Worm (Caenorhabditis elegans) whole organism, young adult: ENCODE results near the gene F23F1.4.

Source experiments
- B0035.1 ChIP-seq: sonication (generic microtip); optimal IDR thresholded peaks from 2 replicates; lab custom pipeline; 2016; ENCODE audit warnings: missing genetic modification characterization, mild to moderate bottlenecking, missing compliant biosample characterization, missing genotype, missing genetic modification reagents
- C17E4.6 ChIP-seq: fragments of 200-800 bp; sonication (Bioruptor generic); IDR thresholded peaks from 2 replicates; pipeline ENCODE4 v1.3.6; 2022; ENCODE audit warnings: missing genetic modification reagents, missing genetic modification characterization, missing compliant biosample characterization
- F10E7.11 ChIP-seq: sonication (generic microtip); optimal IDR thresholded peaks from 2 replicates; lab custom pipeline; 2017; ENCODE audit warnings: mild to moderate bottlenecking, missing genetic modification characterization, moderate library complexity, missing compliant biosample characterization
- K12H6.12 ChIP-seq: fragments of 200-800 bp; sonication (Bioruptor generic); optimal IDR thresholded peaks from 2 replicates; lab custom pipeline; 2018; ENCODE audit warnings: mild to moderate bottlenecking, missing genetic modification characterization, missing compliant biosample characterization
- T07F8.4 ChIP-seq: sonication (generic microtip); optimal IDR thresholded peaks from 2 replicates; lab custom pipeline; 2016; ENCODE audit warnings: mild to moderate bottlenecking, missing genetic modification characterization, moderate library complexity, missing compliant biosample characterization
- Y95B8A.8 ChIP-seq: fragments of 200-800 bp; sonication (Bioruptor generic); IDR thresholded peaks from 2 replicates; pipeline ENCODE4 v1.3.6; 2022; ENCODE audit warnings: missing genetic modification reagents, missing genetic modification characterization, missing compliant biosample characterization
- attf-3 ChIP-seq: fragments of 200-800 bp; sonication (Bioruptor generic); conservative IDR thresholded peaks from 2 replicates; pipeline ENCODE4 v1.3.6; 2022; ENCODE audit warnings: missing genetic modification reagents, missing genetic modification characterization, missing compliant biosample characterization
- cebp-1 ChIP-seq, 2 experiments: fragments of 200-800 bp in 1 of 2; sonication (Bioruptor generic) in 1 of 2; sonication (generic microtip) in 1 of 2; IDR thresholded peaks in 1 of 2; optimal IDR thresholded peaks in 1 of 2; 2 replicates each; pipeline versions ENCODE4 v1.3.6 to Lab custom; 2017 to 2022; ENCODE audit warnings: missing compliant biosample characterization in 2 of 2, missing genetic modification characterization in 2 of 2, mild to moderate bottlenecking in 1 of 2, missing genetic modification reagents in 1 of 2, moderate library complexity in 1 of 2
- ceh-27 ChIP-seq: fragments of 200-800 bp; sonication (Bioruptor generic); optimal IDR thresholded peaks from 2 replicates; lab custom pipeline; 2018; ENCODE audit warnings: mild to moderate bottlenecking, missing genetic modification characterization, moderate library complexity, missing compliant biosample characterization
- ceh-58 ChIP-seq: fragments of 200-800 bp; sonication (Bioruptor generic); IDR thresholded peaks from 2 replicates; pipeline ENCODE4 v1.3.6; 2022; ENCODE audit warnings: missing genetic modification characterization, missing compliant biosample characterization
- die-1 ChIP-seq: sonication (generic microtip); optimal IDR thresholded peaks from 2 replicates; lab custom pipeline; 2016; ENCODE audit warnings: missing genotype, mild to moderate bottlenecking, missing genetic modification characterization, missing compliant biosample characterization
- dpff-1 ChIP-seq: sonication (generic microtip); optimal IDR thresholded peaks from 2 replicates; lab custom pipeline; 2017; ENCODE audit warnings: mild to moderate bottlenecking, missing genetic modification characterization, missing compliant biosample characterization
- egrh-3 ChIP-seq: fragments of 200-800 bp; sonication (Bioruptor generic); IDR thresholded peaks from 2 replicates; pipeline ENCODE4 v1.3.6; 2022; ENCODE audit warnings: missing genetic modification reagents, missing genetic modification characterization, missing compliant biosample characterization
- him-1 ChIP-seq: sonication (generic microtip); optimal IDR thresholded peaks from 2 replicates; lab custom pipeline; 2016; ENCODE audit warnings: missing genotype, missing genetic modification reagents, missing genetic modification characterization, missing compliant biosample characterization
- hlh-12 ChIP-seq: sonication (generic microtip); optimal IDR thresholded peaks from 2 replicates; lab custom pipeline; 2016; ENCODE audit warnings: missing genetic modification characterization, missing compliant biosample characterization
- hlh-26 ChIP-seq: fragments of 200-800 bp; sonication (Bioruptor generic); conservative IDR thresholded peaks from 2 replicates; pipeline ENCODE4 v1.3.6; 2022; ENCODE audit warnings: missing genetic modification reagents, missing genetic modification characterization, missing compliant biosample characterization
- hsf-1 ChIP-seq: fragments of 200-800 bp; sonication (Bioruptor generic); IDR thresholded peaks from 2 replicates; pipeline ENCODE4 v1.3.6; 2022; ENCODE audit warnings: missing genetic modification reagents, missing genetic modification characterization, missing compliant biosample characterization
- lin-26 ChIP-seq: fragments of 200-800 bp; sonication (Bioruptor generic); IDR thresholded peaks from 2 replicates; pipeline ENCODE4 v1.3.6; 2022; ENCODE audit warnings: missing genetic modification reagents, missing genetic modification characterization, missing compliant biosample characterization
- lin-54 ChIP-seq: fragments of 200-800 bp; sonication (Bioruptor generic); optimal IDR thresholded peaks from 2 replicates; lab custom pipeline; 2018; ENCODE audit warnings: mild to moderate bottlenecking, missing genetic modification characterization, missing compliant biosample characterization
- lir-1 ChIP-seq: fragments of 200-800 bp; sonication (Bioruptor generic); conservative IDR thresholded peaks from 2 replicates; pipeline ENCODE4 v1.3.6; 2022; ENCODE audit warnings: missing genetic modification reagents, missing genetic modification characterization, missing compliant biosample characterization
- lsl-1 ChIP-seq: fragments of 200-800 bp; sonication (Bioruptor generic); optimal IDR thresholded peaks from 2 replicates; lab custom pipeline; 2018; ENCODE audit warnings: mild to moderate bottlenecking, missing genetic modification characterization, moderate library complexity, missing compliant biosample characterization
- madf-6 ChIP-seq: fragments of 200-800 bp; sonication (Bioruptor generic); IDR thresholded peaks from 2 replicates; pipeline ENCODE4 v1.3.6; 2022; ENCODE audit warnings: missing genetic modification reagents, missing genetic modification characterization, missing compliant biosample characterization
- mcd-1 ChIP-seq: fragments of 200-800 bp; sonication (Bioruptor generic); IDR thresholded peaks from 2 replicates; pipeline ENCODE4 v1.3.6; 2022; ENCODE audit warnings: missing genetic modification reagents, missing genetic modification characterization, missing compliant biosample characterization
- mel-28 ChIP-seq: sonication (generic microtip); optimal IDR thresholded peaks from 2 replicates; lab custom pipeline; 2016; ENCODE audit warnings: borderline replicate concordance, mild to moderate bottlenecking, missing genetic modification characterization, missing compliant biosample characterization
- mxl-1 ChIP-seq: sonication (generic microtip); optimal IDR thresholded peaks from 2 replicates; lab custom pipeline; 2016; ENCODE audit warnings: missing genetic modification characterization, missing compliant biosample characterization
- nfya-1 ChIP-seq: sonication (generic microtip); optimal IDR thresholded peaks from 2 replicates; lab custom pipeline; 2017; ENCODE audit warnings: antibody characterized with exemption, missing compliant biosample characterization, missing genetic modification characterization, borderline replicate concordance; ENCODE audit not compliant: insufficient read depth
- nhr-27 ChIP-seq: fragments of 200-800 bp; sonication (Bioruptor generic); optimal IDR thresholded peaks from 2 replicates; lab custom pipeline; 2018; ENCODE audit warnings: mild to moderate bottlenecking, missing genetic modification characterization, moderate library complexity, missing compliant biosample characterization
- pbrm-1 ChIP-seq: fragments of 200-800 bp; sonication (Bioruptor generic); IDR thresholded peaks from 2 replicates; pipeline ENCODE4 v1.3.6; 2022; ENCODE audit warnings: missing genetic modification reagents, missing genetic modification characterization, missing compliant biosample characterization
- rec-8 ChIP-seq, 2 experiments: sonication (generic microtip); optimal IDR thresholded peaks; 2 replicates each; lab custom pipeline; 2016; ENCODE audit warnings: mild to moderate bottlenecking in 2 of 2, missing genetic modification characterization in 2 of 2, missing genetic modification reagents in 2 of 2, missing genotype in 2 of 2, missing biosample characterization in 1 of 2, missing compliant biosample characterization in 1 of 2, moderate library complexity in 1 of 2
- snpc-1.3 ChIP-seq: sonication (generic microtip); optimal IDR thresholded peaks from 2 replicates; lab custom pipeline; 2017; ENCODE audit warnings: missing genetic modification characterization, mild to moderate bottlenecking, missing compliant biosample characterization, antibody characterized with exemption, moderate library complexity, missing genotype, missing genetic modification reagents; ENCODE audit not compliant: insufficient read depth
- tbx-9 ChIP-seq: sonication (generic microtip); optimal IDR thresholded peaks from 2 replicates; lab custom pipeline; 2016; ENCODE audit warnings: borderline replicate concordance, missing genetic modification characterization, inconsistent platforms, missing compliant biosample characterization
- tlf-1 ChIP-seq: fragments of 200-800 bp; sonication (Bioruptor generic); optimal IDR thresholded peaks from 2 replicates; lab custom pipeline; 2018; ENCODE audit warnings: mild to moderate bottlenecking, missing genetic modification characterization, missing compliant biosample characterization
- unc-130 ChIP-seq: sonication (generic microtip); optimal IDR thresholded peaks from 2 replicates; lab custom pipeline; 2016; ENCODE audit warnings: missing genetic modification reagents, missing genetic modification characterization, missing compliant biosample characterization
- ztf-28 ChIP-seq: fragments of 200-800 bp; sonication (Bioruptor generic); IDR thresholded peaks from 2 replicates; pipeline ENCODE4 v1.3.6; 2022; ENCODE audit warnings: missing genetic modification reagents, missing genetic modification characterization, missing compliant biosample characterization

F23F1.4 gene

DNA sequence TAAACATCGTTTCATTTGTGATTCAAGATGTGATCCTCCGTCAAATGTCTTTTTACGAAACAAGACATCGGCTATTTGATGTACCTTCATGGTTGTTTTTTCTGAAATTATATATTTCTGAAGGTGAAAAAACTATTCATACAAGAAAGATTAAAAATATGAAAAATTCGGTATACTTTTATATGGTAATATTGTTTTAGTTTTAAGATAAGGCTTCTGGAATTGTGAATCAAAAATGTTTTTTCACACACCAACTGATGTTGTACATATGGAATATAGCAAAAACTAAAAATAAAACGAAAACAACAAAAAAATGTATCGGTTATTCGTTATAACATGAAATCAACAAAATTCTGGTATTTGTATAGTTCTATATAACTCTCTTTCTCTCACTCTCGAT, 9.0 kb upstream of the F23F1.4 start, which contains the start of gene F23F1.6:
F23F1.6 (minus strand) TSS at position 101 of the 400 bp plus-strand sequence.
- no peak for TF ChIP-seq lin-26
- TF ChIP-seq Y95B8A.8 (GFP tag; lab: Robert Waterston, UW), result no peak
- no peak for TF ChIP-seq F10E7.11 (tag; lab: Kevin White, UChicago)
- no peak for TF ChIP-seq ceh-27 (GFP tag; lab: Kevin White, UChicago)
- TF ChIP-seq madf-6, result no peak
- no peak for TF ChIP-seq K12H6.12 (tag; lab: Kevin White, UChicago)

DNA sequence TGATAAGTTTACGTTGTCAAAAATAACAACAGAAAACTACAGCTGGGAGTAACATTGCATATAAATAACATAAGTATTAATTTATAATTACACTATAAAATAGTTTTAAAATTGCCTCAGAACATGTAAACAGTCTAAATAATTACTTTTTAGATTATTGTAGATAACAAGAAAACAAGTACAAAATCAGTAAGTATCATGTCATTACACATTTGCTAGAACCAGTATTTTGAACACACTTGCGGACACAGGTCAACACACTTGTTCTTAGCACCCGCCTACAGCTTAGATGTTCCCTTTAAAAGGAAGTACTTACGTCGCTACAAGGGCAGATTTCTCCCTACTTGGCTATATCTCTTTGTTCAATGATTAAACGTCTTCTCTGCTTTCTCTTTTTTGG, 5.7 kb upstream of the F23F1.4 start, which contains the start of gene F23F1.2:
F23F1.2 (plus strand) TSS at position 301 of the 400 bp plus-strand sequence.
- TF ChIP-seq lin-54 (GFP tag; lab: Kevin White, UChicago), result no peak
- TF ChIP-seq hlh-26 (GFP tag; lab: Robert Waterston, UW), result no peak
- TF ChIP-seq dpff-1 (tag; lab: Kevin White, UChicago), result no peak
- no peak for TF ChIP-seq mel-28 (tag; lab: Kevin White, UChicago)
- no peak for TF ChIP-seq mcd-1
- no peak for TF ChIP-seq die-1 (tag; lab: Kevin White, UChicago)
- TF ChIP-seq snpc-1.3 (tag; lab: Kevin White, UChicago), result no peak
- TF ChIP-seq tbx-9 (tag; lab: Kevin White, UChicago), result no peak
- no peak for TF ChIP-seq ceh-58
- no peak for TF ChIP-seq B0035.1
- no peak for TF ChIP-seq lsl-1 (GFP tag; lab: Kevin White, UChicago)
- no peak for TF ChIP-seq nhr-27 (tag; lab: Kevin White, UChicago)
- TF ChIP-seq egrh-3, result no peak
- TF ChIP-seq him-1 (tag; lab: Kevin White, UChicago), result no peak
- no peak for TF ChIP-seq ztf-28 (GFP tag; lab: Robert Waterston, UW)
- TF ChIP-seq mxl-1 (tag; lab: Kevin White, UChicago), result no peak
- TF ChIP-seq nfya-1, result no peak
- TF ChIP-seq T07F8.4 (tag; lab: Kevin White, UChicago), result no peak
- no peak for TF ChIP-seq Y95B8A.8 (GFP tag; lab: Robert Waterston, UW)
- no peak for TF ChIP-seq hlh-12 (tag; lab: Kevin White, UChicago)

DNA sequence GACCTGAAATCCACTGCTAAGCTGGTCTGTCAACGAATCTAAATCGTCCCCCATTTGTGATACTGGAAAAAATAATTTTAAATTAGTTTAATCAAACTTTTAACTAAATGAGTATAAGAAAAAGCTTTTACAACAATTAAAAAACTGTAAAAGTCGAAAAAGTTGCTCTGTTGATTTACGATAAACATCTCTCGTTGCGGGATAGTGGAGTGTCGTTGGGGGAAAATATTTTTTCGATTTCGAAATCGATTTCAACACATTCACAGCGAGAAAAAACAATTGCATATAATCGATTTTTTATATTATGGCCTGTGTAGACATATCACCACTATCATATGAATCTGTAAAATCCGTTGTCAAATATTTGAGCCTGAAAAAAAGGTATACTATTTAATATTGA, 3.3 kb upstream of the F23F1.4 start, which contains the start of the genes F23F1.5 and fbxc-54:
F23F1.5 (minus strand) TSS at position 64 of the 400 bp plus-strand sequence.
fbxc-54 (plus strand) TSS at position 199 of the 400 bp plus-strand sequence.
- TF ChIP-seq tbx-9 (tag; lab: Kevin White, UChicago) (no peak), attf-3 (GFP tag; lab: Robert Waterston, UW) (peak; percentile 79), cebp-1 (GFP tag; IDR thresholded peaks at IDR 0.05; lab: Robert Waterston, UW) (peak; percentile 94), cebp-1 (tag; optimal IDR thresholded peaks at IDR 0.05; lab: Kevin White, UChicago) (peak; percentile 98), pbrm-1 (GFP tag; lab: Robert Waterston, UW) (no peak)
- TF ChIP-seq, all 124 proteins: peak for 2

DNA sequence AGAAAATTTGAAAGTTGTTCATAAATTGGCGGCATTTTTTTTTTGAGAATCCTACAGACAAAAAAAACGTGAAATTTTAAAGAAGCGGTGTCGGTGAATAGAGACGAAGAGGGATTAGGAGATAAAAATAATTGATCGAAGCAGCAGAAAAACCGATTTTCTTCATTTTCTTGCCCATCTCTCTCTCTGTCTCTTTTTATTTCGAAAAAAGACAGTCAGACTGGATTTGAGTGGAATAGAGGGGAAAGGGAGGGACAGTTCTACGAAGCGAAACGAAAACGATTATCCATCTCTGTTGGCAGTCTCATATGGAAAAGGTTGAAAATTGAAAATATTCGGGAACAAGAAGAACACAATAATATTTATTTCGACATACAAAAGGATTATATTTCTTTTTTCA, 1.4 kb upstream of the F23F1.4 start:
- no peak for TF ChIP-seq unc-130
- TF ChIP-seq rec-8 (tag; optimal IDR thresholded peaks at IDR 0.05; lab: Kevin White, UChicago), result no peak
- no peak for TF ChIP-seq hsf-1 (GFP tag; lab: Robert Waterston, UW)
- TF ChIP-seq C17E4.6 (GFP tag; lab: Robert Waterston, UW), result no peak
- no peak for TF ChIP-seq lir-1
- no peak for TF ChIP-seq hlh-12 (tag; lab: Kevin White, UChicago)
- no peak for TF ChIP-seq tlf-1 (GFP tag; lab: Kevin White, UChicago)
- TF ChIP-seq, all 124 proteins: peak for 0
